Worm (Caenorhabditis elegans) whole organism, midembryonic: ENCODE measurements around the gene fbxa-22.

Source experiments
- T22C8.4 ChIP-seq: fragments of 200-800 bp; sonication (Bioruptor generic); IDR thresholded peaks from 2 replicates; pipeline ENCODE4 v1.3.6; 2022; ENCODE audit warnings: missing genetic modification characterization, missing compliant biosample characterization
- cog-1 ChIP-seq: sonication (generic microtip); optimal IDR thresholded peaks from 2 replicates; lab custom pipeline; 2016; ENCODE audit warnings: missing genetic modification characterization, missing compliant biosample characterization
- flt-1 ChIP-seq: fragments of 200-800 bp; sonication (Bioruptor generic); IDR thresholded peaks from 2 replicates; pipeline ENCODE4 v1.3.6; 2022; ENCODE audit warnings: missing genetic modification characterization, missing compliant biosample characterization
- klf-2 ChIP-seq: fragments of 200-800 bp; sonication (Bioruptor generic); conservative IDR thresholded peaks from 2 replicates; pipeline ENCODE4 v1.3.6; 2022; ENCODE audit warnings: missing genetic modification reagents, missing genetic modification characterization, missing compliant biosample characterization
- med-1 ChIP-seq: sonication (generic microtip); optimal IDR thresholded peaks from 2 replicates; lab custom pipeline; 2017; ENCODE audit warnings: missing genetic modification characterization, mild to moderate bottlenecking, missing compliant biosample characterization, antibody characterized with exemption, missing genetic modification reagents; ENCODE audit not compliant: insufficient read depth
- ref-1 ChIP-seq: fragments of 200-800 bp; sonication (Bioruptor generic); conservative IDR thresholded peaks from 2 replicates; pipeline ENCODE4 v1.3.6; 2022; ENCODE audit warnings: missing genetic modification reagents, missing genetic modification characterization, missing compliant biosample characterization
- tab-1 ChIP-seq: fragments of 200-800 bp; sonication (Bioruptor generic); IDR thresholded peaks from 2 replicates; pipeline ENCODE4 v1.3.6; 2022; ENCODE audit warnings: missing genetic modification characterization, missing compliant biosample characterization
- ztf-23 ChIP-seq: fragments of 200-800 bp; sonication (Bioruptor generic); IDR thresholded peaks from 2 replicates; pipeline ENCODE4 v1.3.6; 2022; ENCODE audit warnings: missing genetic modification reagents, missing genetic modification characterization, missing compliant biosample characterization
- ztf-29 ChIP-seq: fragments of 200-800 bp; sonication (Bioruptor generic); IDR thresholded peaks from 2 replicates; pipeline ENCODE4 v1.3.6; 2022; ENCODE audit warnings: missing genetic modification reagents, missing genetic modification characterization, missing compliant biosample characterization

DNA sequence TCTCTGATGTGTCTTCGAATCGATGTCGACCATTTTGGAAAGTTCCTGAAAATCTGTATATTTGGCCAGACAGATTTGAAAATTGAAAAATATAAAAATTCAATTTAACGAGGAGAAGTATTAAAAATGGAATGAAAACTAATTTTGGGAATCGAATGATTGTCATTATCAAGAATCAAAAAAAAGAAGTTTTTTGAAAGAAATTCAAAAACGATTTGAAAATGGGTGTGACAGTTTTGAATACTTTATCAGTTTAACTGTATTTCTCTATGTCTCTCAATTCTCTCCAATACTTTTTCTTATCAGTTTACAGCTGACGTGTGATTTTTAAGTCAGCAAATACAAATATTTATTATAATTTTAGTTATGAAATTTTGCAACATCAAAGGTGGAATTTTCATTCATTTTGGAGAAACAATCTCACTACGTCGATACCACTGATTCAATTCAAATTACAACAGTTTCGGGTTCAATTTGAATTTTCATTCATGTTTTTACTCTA lies 4.8 kb downstream of the fbxa-22 start, which contains the start of gene fbxa-59:
- TF ChIP-seq cog-1 (tag; lab: Kevin White, UChicago) (no peak), ref-1 (GFP tag; lab: Robert Waterston, UW) (no peak), T22C8.4 (GFP tag; lab: Robert Waterston, UW) (no peak), flt-1 (GFP tag; lab: Robert Waterston, UW) (no peak), ztf-29 (GFP tag; lab: Robert Waterston, UW) (no peak), med-1 (no peak), klf-2 (GFP tag; lab: Robert Waterston, UW) (no peak), ztf-23 (GFP tag; lab: Robert Waterston, UW) (no peak), tab-1 (GFP tag; lab: Robert Waterston, UW) (no peak)
